Worm (Caenorhabditis elegans) whole organism, L4 larva: ENCODE measurements around the gene F28H6.8.

Experiments
- F10B5.3 ChIP-seq: sonication (generic microtip); optimal IDR thresholded peaks from 2 replicates; lab custom pipeline; 2016; ENCODE audit warnings: mild to moderate bottlenecking, missing genetic modification characterization, missing compliant biosample characterization
- R02D3.7 ChIP-seq: fragments of 150-350 bp; sonication (generic microtip); optimal IDR thresholded peaks from 3 replicates; lab custom pipeline; 2014; ENCODE audit warnings: missing biosample characterization, missing genetic modification characterization
- egl-27 ChIP-seq: sonication (generic microtip); optimal IDR thresholded peaks from 3 replicates; lab custom pipeline; 2017; ENCODE audit warnings: missing biosample characterization, missing genetic modification reagents, missing genetic modification characterization
- skn-1 ChIP-seq: fragments of 150-350 bp; optimal IDR thresholded peaks from 2 replicates; lab custom pipeline; 2014; ENCODE audit warnings: missing biosample characterization, missing genetic modification characterization

DNA sequence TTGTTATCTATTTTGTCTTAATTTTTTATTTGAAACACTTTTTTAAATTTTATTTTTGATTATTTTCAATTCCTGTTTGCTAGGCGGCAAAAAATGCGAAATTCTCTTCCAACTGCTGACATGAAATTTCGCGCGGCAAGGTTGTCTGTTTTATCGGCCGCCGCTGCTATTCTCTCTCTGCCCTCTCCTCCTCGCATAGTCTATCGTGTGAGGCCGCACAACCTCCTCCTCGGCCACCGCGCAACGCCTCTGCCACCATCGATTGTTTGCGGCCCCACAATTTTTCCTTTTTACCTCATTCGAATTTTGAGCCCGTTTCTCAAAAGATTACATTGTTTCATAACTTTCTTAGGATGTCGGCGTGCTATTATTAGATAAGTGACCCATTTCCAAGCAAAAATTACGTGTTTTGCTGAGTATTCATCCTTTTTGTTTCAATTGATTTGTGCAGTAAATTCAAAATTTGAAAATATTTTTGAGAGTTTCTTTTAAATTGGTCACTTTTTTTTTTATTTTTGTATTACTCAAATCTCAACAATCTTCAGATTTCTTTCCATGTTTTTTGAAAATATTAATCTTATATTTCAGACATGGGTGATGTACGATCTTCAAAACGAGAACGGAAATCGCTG, 6.7 kb downstream of the F28H6.8 start, which contains the start of gene F28H6.4:
- TF ChIP-seq F10B5.3 (no peak), R02D3.7 (tag; lab: Kevin White, UChicago) (no peak), egl-27 (tag; lab: Kevin White, UChicago) (no peak), skn-1 (tag; lab: Kevin White, UChicago) (no peak)
